Worm (Caenorhabditis elegans) whole organism, L4 larva: ENCODE data around the gene spds-1.

Source experiments
- D1046.2 ChIP-seq: fragments of 200-800 bp; sonication (Bioruptor generic); IDR thresholded peaks from 2 replicates; pipeline ENCODE4 v1.3.6; 2022; ENCODE audit warnings: missing genetic modification characterization, missing compliant biosample characterization
- F26F4.8 ChIP-seq: fragments of 200-800 bp; sonication (Bioruptor generic); conservative IDR thresholded peaks from 2 replicates; pipeline ENCODE4 v1.3.6; 2022; ENCODE audit warnings: missing genetic modification characterization, missing compliant biosample characterization
- F49E8.2 ChIP-seq: sonication (generic microtip); optimal IDR thresholded peaks from 2 replicates; lab custom pipeline; 2016; ENCODE audit warnings: missing compliant biosample characterization, mild to moderate bottlenecking, missing genetic modification characterization, borderline replicate concordance
- R02D3.7 ChIP-seq: fragments of 150-350 bp; sonication (generic microtip); optimal IDR thresholded peaks from 3 replicates; lab custom pipeline; 2014; ENCODE audit warnings: missing biosample characterization, missing genetic modification characterization
- Y5F2A.4 ChIP-seq: fragments of 200-800 bp; sonication (Bioruptor generic); optimal IDR thresholded peaks from 2 replicates; lab custom pipeline; 2018; ENCODE audit warnings: mild to moderate bottlenecking, missing genetic modification characterization, missing compliant biosample characterization
- ZK546.5 ChIP-seq, 2 experiments: sonication (generic microtip); optimal IDR thresholded peaks; 2 replicates each; lab custom pipeline; 2017; ENCODE audit warnings: missing biosample characterization in 2 of 2, missing genetic modification characterization in 2 of 2
- aha-1 ChIP-seq: fragments of 150-350 bp; peaks from one replicate; lab custom pipeline; 2014; ENCODE audit warnings: missing biosample characterization, missing genetic modification characterization
- ctbp-1 ChIP-seq: fragments of 200-800 bp; sonication (Bioruptor generic); IDR thresholded peaks from 2 replicates; pipeline ENCODE4 v1.3.6; 2022; ENCODE audit warnings: missing genetic modification reagents, missing genetic modification characterization, missing compliant biosample characterization
- daf-12 ChIP-seq: fragments of 150-350 bp; optimal IDR thresholded peaks from 2 replicates; lab custom pipeline; 2014; ENCODE audit warnings: missing biosample characterization, missing genetic modification reagents, missing genetic modification characterization
- daf-16 ChIP-seq, 3 experiments: sonication (generic microtip); optimal IDR thresholded peaks; 2 replicates each; lab custom pipeline; 2016 to 2017; ENCODE audit warnings: missing genetic modification characterization in 3 of 3, missing genetic modification reagents in 3 of 3, mild to moderate bottlenecking in 2 of 3, missing compliant biosample characterization in 2 of 3, missing biosample characterization in 1 of 3, moderate library complexity in 1 of 3
- dmd-6 ChIP-seq: fragments of 200-800 bp; sonication (Bioruptor generic); IDR thresholded peaks from 2 replicates; pipeline ENCODE4 v1.3.6; 2022; ENCODE audit warnings: missing genetic modification reagents, missing genetic modification characterization, missing compliant biosample characterization
- dve-1 ChIP-seq: sonication (generic microtip); optimal IDR thresholded peaks from 2 replicates; lab custom pipeline; 2017; ENCODE audit warnings: antibody characterized with exemption, mild to moderate bottlenecking, missing genetic modification characterization, missing compliant biosample characterization; ENCODE audit not compliant: insufficient read depth
- egl-43 ChIP-seq: fragments of 200-800 bp; sonication (Bioruptor generic); IDR thresholded peaks from 2 replicates; pipeline ENCODE4 v1.3.6; 2022; ENCODE audit warnings: missing genetic modification reagents, missing genetic modification characterization, missing compliant biosample characterization
- hlh-11 ChIP-seq: fragments of 200-800 bp; sonication (Bioruptor generic); optimal IDR thresholded peaks from 2 replicates; lab custom pipeline; 2018; ENCODE audit warnings: mild to moderate bottlenecking, missing genetic modification characterization, missing compliant biosample characterization
- hlh-30 ChIP-seq: sonication (generic microtip); optimal IDR thresholded peaks from 2 replicates; lab custom pipeline; 2017; ENCODE audit warnings: antibody characterized with exemption, mild to moderate bottlenecking, missing genetic modification characterization, missing compliant biosample characterization; ENCODE audit not compliant: insufficient read depth
- hmg-1.1 ChIP-seq: fragments of 200-800 bp; sonication (Bioruptor generic); IDR thresholded peaks from 2 replicates; pipeline ENCODE4 v1.3.6; 2022; ENCODE audit warnings: missing genetic modification reagents, missing genetic modification characterization, missing compliant biosample characterization
- lsy-2 ChIP-seq, 2 experiments: fragments of 150-350 bp in 1 of 2; sonication (generic microtip) in 1 of 2; optimal IDR thresholded peaks; 2 replicates each; lab custom pipeline; 2014 to 2017; ENCODE audit warnings: missing biosample characterization in 2 of 2, missing genetic modification characterization in 2 of 2
- mdl-1 ChIP-seq, 2 experiments: fragments of 150-350 bp in 1 of 2; sonication (generic microtip) in 1 of 2; optimal IDR thresholded peaks; 2 replicates each; lab custom pipeline; 2014 to 2017; ENCODE audit warnings: missing biosample characterization in 2 of 2, missing genetic modification characterization in 2 of 2
- mes-2 ChIP-seq: sonication (generic microtip); optimal IDR thresholded peaks from 2 replicates; lab custom pipeline; 2016; ENCODE audit warnings: missing genotype, mild to moderate bottlenecking, missing genetic modification characterization, missing compliant biosample characterization; ENCODE audit not compliant: poor library complexity, severe bottlenecking
- mxl-3 ChIP-seq: fragments of 200-800 bp; sonication (Bioruptor generic); optimal IDR thresholded peaks from 2 replicates; lab custom pipeline; 2018; ENCODE audit warnings: mild to moderate bottlenecking, missing genetic modification characterization, missing compliant biosample characterization
- nhr-28 ChIP-seq: fragments of 150-350 bp; optimal IDR thresholded peaks from 2 replicates; lab custom pipeline; 2014; ENCODE audit warnings: missing biosample characterization, missing genetic modification characterization
- nhr-6 ChIP-seq: fragments of 150-350 bp; optimal IDR thresholded peaks from 2 replicates; lab custom pipeline; 2014; ENCODE audit warnings: missing biosample characterization, missing genetic modification characterization
- pha-4 ChIP-seq, 2 experiments: fragments of 150-350 bp in 1 of 2; fragments of 200-800 bp in 1 of 2; sonication (Bioruptor generic) in 1 of 2; IDR thresholded peaks in 1 of 2; optimal IDR thresholded peaks in 1 of 2; 2 replicates each; pipeline versions ENCODE4 v1.3.6 to Lab custom; 2014 to 2022; ENCODE audit warnings: missing genetic modification characterization in 2 of 2, missing genetic modification reagents in 2 of 2, missing biosample characterization in 1 of 2, missing compliant biosample characterization in 1 of 2
- php-3 ChIP-seq: fragments of 200-800 bp; sonication (Bioruptor generic); IDR thresholded peaks from 2 replicates; pipeline ENCODE4 v1.3.6; 2022; ENCODE audit warnings: missing genetic modification reagents, missing genetic modification characterization, missing compliant biosample characterization
- pqm-1 ChIP-seq: sonication (generic microtip); optimal IDR thresholded peaks from 2 replicates; lab custom pipeline; 2017; ENCODE audit warnings: missing biosample characterization, missing genetic modification characterization
- snpc-1.2 ChIP-seq: fragments of 200-800 bp; sonication (Bioruptor generic); IDR thresholded peaks from 2 replicates; pipeline ENCODE4 v1.3.6; 2022; ENCODE audit warnings: missing genetic modification reagents, missing genetic modification characterization, missing compliant biosample characterization
- tra-1 ChIP-seq: fragments of 200-800 bp; sonication (Bioruptor generic); IDR thresholded peaks from 2 replicates; pipeline ENCODE4 v1.3.6; 2022; ENCODE audit warnings: missing genetic modification reagents, missing genetic modification characterization, missing compliant biosample characterization
- unc-39 ChIP-seq: sonication (generic microtip); optimal IDR thresholded peaks from 2 replicates; lab custom pipeline; 2017; ENCODE audit warnings: missing biosample characterization, missing genetic modification characterization
- unc-62 ChIP-seq, 3 experiments: fragments of 150-350 bp in 1 of 3; sonication (generic microtip); optimal IDR thresholded peaks in 2 of 3; peaks in 1 of 3; 1 replicate in 1 of 3; 2 replicates in 2 of 3; lab custom pipeline; 2014 to 2017; ENCODE audit warnings: missing biosample characterization in 3 of 3, missing genetic modification characterization in 3 of 3, missing genetic modification reagents in 3 of 3, missing genotype in 1 of 3
- ztf-11 ChIP-seq: fragments of 150-350 bp; optimal IDR thresholded peaks from 2 replicates; lab custom pipeline; 2014; ENCODE audit warnings: missing biosample characterization, missing genetic modification characterization

spds-1 gene

ce11 chrII:12818488-12818887 lies 11.8 kb downstream of the spds-1 start, which contains the start of gene Y46G5A.22:
TSS of gene Y46G5A.22 (minus strand) at chrII:12818588.
- TF ChIP-seq unc-62 (GFP tag; optimal IDR thresholded peaks at IDR 0.05 in 1 of 2; lab: Kevin White, UChicago): peak in 1 of 2 experiments; percentile 72
- no peak for TF ChIP-seq unc-62 (tag; optimal IDR thresholded peaks at IDR 0.05; lab: Kevin White, UChicago)
- peak; percentile 15 for TF ChIP-seq hlh-30 (tag; lab: Kevin White, UChicago)
- TF ChIP-seq tra-1 (GFP tag; lab: Robert Waterston, UW): no peak

- TF ChIP-seq ctbp-1 (GFP tag; lab: Robert Waterston, UW) (no peak), snpc-1.2 (GFP tag; lab: Robert Waterston, UW) (no peak), pha-4 (GFP tag; IDR thresholded peaks at IDR 0.05; lab: Robert Waterston, UW) (no peak), pha-4 (tag; optimal IDR thresholded peaks at IDR 0.05; lab: Kevin White, UChicago) (no peak), nhr-28 (tag; lab: Kevin White, UChicago) (no peak), mxl-3 (no peak), R02D3.7 (tag; lab: Kevin White, UChicago) (no peak), dmd-6 (no peak), ztf-11 (tag; lab: Kevin White, UChicago) (no peak), D1046.2 (GFP tag; lab: Robert Waterston, UW) (no peak)
Observed at ce11 chrII:12819979-12820378, 13.3 kb downstream of the spds-1 start.

- TF ChIP-seq mdl-1 (tag; optimal IDR thresholded peaks at IDR 0.05; lab: Kevin White, UChicago) (peak in 1 of 2 experiments; percentile 34), hmg-1.1 (GFP tag; lab: Robert Waterston, UW) (no peak), daf-16 (GFP tag; optimal IDR thresholded peaks at IDR 0.05; lab: Kevin White, UChicago) (no peak), daf-16 (tag; optimal IDR thresholded peaks at IDR 0.05; lab: Kevin White, UChicago) (peak; percentile 89), mes-2 (tag; lab: Kevin White, UChicago) (no peak), dve-1 (peak; percentile 87), Y5F2A.4 (GFP tag; lab: Kevin White, UChicago) (no peak), hlh-11 (peak; percentile 59), unc-39 (no peak), pqm-1 (peak; percentile 82), nhr-28 (tag; lab: Kevin White, UChicago) (peak; percentile 77), mxl-3 (peak; percentile 59), nhr-6 (tag; lab: Kevin White, UChicago) (no peak), hlh-30 (tag; lab: Kevin White, UChicago) (peak; percentile 75), php-3 (GFP tag; lab: Robert Waterston, UW) (peak; percentile 54; the same call in 1 of the 2 replicates), ZK546.5 (tag; optimal IDR thresholded peaks at IDR 0.05; lab: Kevin White, UChicago) (no peak), daf-12 (tag; lab: Kevin White, UChicago) (no peak), dmd-6 (peak; percentile 42)
- TF ChIP-seq, all 104 proteins: peak for 10
Observed at ce11 chrII:12823437-12823836, 16.7 kb downstream of the spds-1 start, which contains the start of gene Y46G5A.36. TSS of gene Y46G5A.36 (plus strand) at chrII:12823679.

ce11 chrII:12824463-12824862 lies 17.8 kb downstream of the spds-1 start:
- TF ChIP-seq F49E8.2 (tag; lab: Kevin White, UChicago): no peak
- TF ChIP-seq aha-1 (tag; lab: Kevin White, UChicago): peak; percentile 77
- TF ChIP-seq F26F4.8 (GFP tag; lab: Robert Waterston, UW): 0 out of 2 replicates have a peak, but pooled peaks have one; percentile 39
- 0 out of 2 replicates have a peak, but pooled peaks have one; percentile 24 for TF ChIP-seq hmg-1.1 (GFP tag; lab: Robert Waterston, UW)

ce11 chrII:12826752-12827151 lies 20.1 kb downstream of the spds-1 start, which contains the start of gene Y46G5A.38:
TSS of gene Y46G5A.38 (plus strand) at chrII:12827052.
- no peak for TF ChIP-seq lsy-2 (tag; optimal IDR thresholded peaks at IDR 0.05; lab: Kevin White, UChicago)
- TF ChIP-seq egl-43: no peak
